Fruit fly (Drosophila melanogaster): ENCODE results near the gene mdlc.

DNA sequence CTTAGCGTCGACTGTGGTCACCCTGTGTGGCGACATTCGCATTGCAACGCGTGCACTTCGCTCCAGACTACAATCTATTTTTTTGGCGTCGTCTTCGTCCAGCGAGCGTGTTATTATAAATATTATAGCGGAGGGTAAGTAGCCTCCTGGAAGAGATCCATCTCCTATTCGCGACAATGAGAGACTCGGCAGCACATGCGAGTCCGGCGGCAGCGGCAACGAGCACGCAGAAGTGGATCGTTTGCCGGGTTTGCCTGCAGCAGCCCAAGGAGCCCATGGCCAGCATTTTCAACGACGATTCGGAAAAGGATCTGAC is 25.8 kb upstream of the mdlc start, which contains the start of gene idc:
- TF ChIP-seq Dll (optimal IDR thresholded peaks at IDR 0.05) = no peak
- TF ChIP-seq EcR (GFP tag; optimal IDR thresholded peaks at IDR 0.05) = no peak
- TF ChIP-seq usp (GFP tag; optimal IDR thresholded peaks at IDR 0.05) = no peak
- no peak for TF ChIP-seq pan (optimal IDR thresholded peaks at IDR 0.05)
- no peak for TF ChIP-seq CG8478 (optimal IDR thresholded peaks at IDR 0.05)
- TF ChIP-seq psq (optimal IDR thresholded peaks at IDR 0.05) = no peak
